Fruit fly (Drosophila melanogaster): Measurements from ENCODE around the gene GluRIIE.

GluRIIE gene

dm6 chr3R:20648616-20649015 lies at the start of gene GluRIIE:
TSS of gene GluRIIE (minus strand) at chr3R:20648716.
- TF ChIP-seq CG8478 (optimal IDR thresholded peaks at IDR 0.05) (no peak), CTCF (optimal IDR thresholded peaks at IDR 0.05) (no peak)

dm6 chr3R:20677251-20677650 lies 28.7 kb upstream of the GluRIIE start, which contains the start of gene CG4000:
TSS of gene CG4000 (minus strand) at chr3R:20677351.
- no peak for TF ChIP-seq CTCF (optimal IDR thresholded peaks at IDR 0.05)
- no peak for TF ChIP-seq CG8478 (optimal IDR thresholded peaks at IDR 0.05)

dm6 chr3R:20675772-20676171 lies 27.3 kb upstream of the GluRIIE start:
- TF ChIP-seq CTCF (optimal IDR thresholded peaks at IDR 0.05): no peak
- no peak for TF ChIP-seq CG8478 (optimal IDR thresholded peaks at IDR 0.05)

- TF ChIP-seq CTCF (optimal IDR thresholded peaks at IDR 0.05): no peak
- no peak for TF ChIP-seq CG8478 (optimal IDR thresholded peaks at IDR 0.05)
Measured at dm6 chr3R:20669040-20669621, 20.6 kb upstream of the GluRIIE start, which contains the start of gene Cpr92F. TSS of gene Cpr92F (plus strand) at chr3R:20669571.

dm6 chr3R:20659804-20660203 lies 11.3 kb upstream of the GluRIIE start, which contains the start of gene Nep4:
TSS of gene Nep4 (minus strand) at chr3R:20659904.
- TF ChIP-seq CTCF (optimal IDR thresholded peaks at IDR 0.05): no peak
- no peak for TF ChIP-seq CG8478 (optimal IDR thresholded peaks at IDR 0.05)

dm6 chr3R:20656649-20657048 lies 8.1 kb upstream of the GluRIIE start:
- no peak for TF ChIP-seq CTCF (optimal IDR thresholded peaks at IDR 0.05)
- TF ChIP-seq CG8478 (optimal IDR thresholded peaks at IDR 0.05): no peak

dm6 chr3R:20652350-20652749 lies 3.8 kb upstream of the GluRIIE start, which contains the start of gene GluRIID:
TSS of gene GluRIID (minus strand) at chr3R:20652450.
- TF ChIP-seq CTCF (optimal IDR thresholded peaks at IDR 0.05) (no peak), CG8478 (optimal IDR thresholded peaks at IDR 0.05) (no peak)

- TF ChIP-seq CTCF (optimal IDR thresholded peaks at IDR 0.05): no peak
- TF ChIP-seq CG8478 (optimal IDR thresholded peaks at IDR 0.05): no peak
Measured at dm6 chr3R:20635735-20636134, 12.8 kb downstream of the GluRIIE start.

dm6 chr3R:20634674-20635594 lies 13.6 kb downstream of the GluRIIE start, which contains the start of the genes Pi3K92E and Lrrk:
TSS of gene Pi3K92E (minus strand) at chr3R:20634732.
TSS of gene Lrrk (plus strand) at chr3R:20635480.
- TF ChIP-seq CTCF (optimal IDR thresholded peaks at IDR 0.05): no peak
- no peak for TF ChIP-seq CG8478 (optimal IDR thresholded peaks at IDR 0.05)

- TF ChIP-seq CTCF (optimal IDR thresholded peaks at IDR 0.05): no peak
- no peak for TF ChIP-seq CG8478 (optimal IDR thresholded peaks at IDR 0.05)
Measured at dm6 chr3R:20633984-20634446, 14.5 kb downstream of the GluRIIE start.

- TF ChIP-seq CTCF (optimal IDR thresholded peaks at IDR 0.05) (no peak), CG8478 (optimal IDR thresholded peaks at IDR 0.05) (no peak)
Measured at dm6 chr3R:20626123-20626522, 22.4 kb downstream of the GluRIIE start.

- TF ChIP-seq CTCF (optimal IDR thresholded peaks at IDR 0.05) (peak in 1 of 2 experiments; percentile 26), CG8478 (optimal IDR thresholded peaks at IDR 0.05) (no peak)
Measured at dm6 chr3R:20622297-20623168, 26.0 kb downstream of the GluRIIE start.

dm6 chr3R:20621805-20622286 lies 26.7 kb downstream of the GluRIIE start, which contains the start of gene H:
TSS of gene H (plus strand) at chr3R:20621938.
- TF ChIP-seq CG8478 (optimal IDR thresholded peaks at IDR 0.05) (no peak), CTCF (optimal IDR thresholded peaks at IDR 0.05) (peak in 1 of 2 experiments; percentile 39)

dm6 chr3R:20618947-20619346 lies 29.6 kb downstream of the GluRIIE start:
- no peak for TF ChIP-seq CTCF (optimal IDR thresholded peaks at IDR 0.05)
- TF ChIP-seq CG8478 (optimal IDR thresholded peaks at IDR 0.05): no peak

Measured in S2 (cell line).